Worm (Caenorhabditis elegans) whole organism, L4/young adult: ENCODE results near the gene npr-12.

Source experiments
- W03F9.2 ChIP-seq: fragments of 150-350 bp; optimal IDR thresholded peaks from 2 replicates; lab custom pipeline; 2014; ENCODE audit warnings: missing biosample characterization, missing genetic modification characterization
- dao-5 ChIP-seq: sonication (generic microtip); optimal IDR thresholded peaks from 2 replicates; lab custom pipeline; 2016; ENCODE audit warnings: missing genotype, missing genetic modification characterization, moderate library complexity, missing compliant biosample characterization
- him-1 ChIP-seq: sonication (generic microtip); optimal IDR thresholded peaks from 2 replicates; lab custom pipeline; 2016; ENCODE audit warnings: missing genotype, missing genetic modification reagents, missing genetic modification characterization, missing compliant biosample characterization

DNA sequence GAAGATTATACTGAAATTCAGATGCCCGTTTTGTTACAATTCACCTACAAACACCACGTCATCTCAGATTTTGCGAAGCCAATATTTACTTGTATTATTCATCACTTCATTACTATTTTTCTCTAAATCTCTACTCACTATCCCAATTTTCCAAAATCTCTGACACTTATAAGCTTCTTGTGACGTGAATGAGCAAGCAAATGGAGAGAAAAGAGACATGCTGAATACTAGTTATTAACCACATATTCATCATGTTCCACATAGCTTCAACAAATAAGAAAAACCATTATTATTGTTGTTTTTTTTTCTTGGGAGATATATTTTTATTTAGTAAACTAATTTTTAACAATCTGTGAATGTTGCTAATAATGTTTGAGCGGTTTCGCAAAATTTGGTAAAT, 13.8 kb upstream of the npr-12 start:
- TF ChIP-seq W03F9.2 (tag; lab: Kevin White, UChicago): no peak
- TF ChIP-seq him-1 (tag; lab: Kevin White, UChicago): no peak
- no peak for TF ChIP-seq dao-5 (tag; lab: Kevin White, UChicago)
